Worm (Caenorhabditis elegans) whole organism, young adult: ENCODE results near the gene F09F7.5.

Experiments used
- B0261.1 ChIP-seq: sonication (generic microtip); optimal IDR thresholded peaks from 2 replicates; lab custom pipeline; 2016; ENCODE audit warnings: mild to moderate bottlenecking, missing genetic modification characterization, moderate library complexity, missing compliant biosample characterization
- C17E4.6 ChIP-seq: fragments of 200-800 bp; sonication (Bioruptor generic); IDR thresholded peaks from 2 replicates; pipeline ENCODE4 v1.3.6; 2022; ENCODE audit warnings: missing genetic modification reagents, missing genetic modification characterization, missing compliant biosample characterization
- F33H1.4 ChIP-seq: fragments of 200-800 bp; sonication (Bioruptor generic); IDR thresholded peaks from 2 replicates; pipeline ENCODE4 v1.3.6; 2022; ENCODE audit warnings: missing genetic modification reagents, missing genetic modification characterization, missing compliant biosample characterization
- F37B4.10 ChIP-seq: fragments of 200-800 bp; sonication (Bioruptor generic); IDR thresholded peaks from 2 replicates; pipeline ENCODE4 v1.3.6; 2022; ENCODE audit warnings: missing genetic modification characterization, missing compliant biosample characterization
- F57A8.1 ChIP-seq: fragments of 200-800 bp; sonication (Bioruptor generic); optimal IDR thresholded peaks from 2 replicates; lab custom pipeline; 2018; ENCODE audit warnings: mild to moderate bottlenecking, missing genetic modification characterization, moderate library complexity, missing compliant biosample characterization
- Y67H2A.10 ChIP-seq: fragments of 200-800 bp; sonication (Bioruptor generic); conservative IDR thresholded peaks from 2 replicates; pipeline ENCODE4 v1.3.6; 2022; ENCODE audit warnings: missing genetic modification reagents, missing genetic modification characterization, missing compliant biosample characterization
- atf-7 ChIP-seq: sonication (generic microtip); optimal IDR thresholded peaks from 2 replicates; lab custom pipeline; 2017; ENCODE audit warnings: mild to moderate bottlenecking, missing genetic modification characterization, missing compliant biosample characterization
- bed-1 ChIP-seq: fragments of 200-800 bp; sonication (Bioruptor generic); IDR thresholded peaks from 2 replicates; pipeline ENCODE4 v1.3.6; 2022; ENCODE audit warnings: missing genetic modification reagents, missing genetic modification characterization, missing compliant biosample characterization
- cebp-1 ChIP-seq, 2 experiments: fragments of 200-800 bp in 1 of 2; sonication (Bioruptor generic) in 1 of 2; sonication (generic microtip) in 1 of 2; IDR thresholded peaks in 1 of 2; optimal IDR thresholded peaks in 1 of 2; 2 replicates each; pipeline versions ENCODE4 v1.3.6 to Lab custom; 2017 to 2022; ENCODE audit warnings: missing compliant biosample characterization in 2 of 2, missing genetic modification characterization in 2 of 2, mild to moderate bottlenecking in 1 of 2, missing genetic modification reagents in 1 of 2, moderate library complexity in 1 of 2
- ceh-100 ChIP-seq: fragments of 200-800 bp; sonication (Bioruptor generic); IDR thresholded peaks from 2 replicates; pipeline ENCODE4 v1.3.6; 2022; ENCODE audit warnings: missing genetic modification reagents, missing genetic modification characterization, missing compliant biosample characterization
- ceh-40 ChIP-seq: fragments of 200-800 bp; sonication (Bioruptor generic); IDR thresholded peaks from 2 replicates; pipeline ENCODE4 v1.3.6; 2022; ENCODE audit warnings: missing genetic modification characterization, missing compliant biosample characterization
- ceh-58 ChIP-seq: fragments of 200-800 bp; sonication (Bioruptor generic); IDR thresholded peaks from 2 replicates; pipeline ENCODE4 v1.3.6; 2022; ENCODE audit warnings: missing genetic modification characterization, missing compliant biosample characterization
- ceh-79 ChIP-seq: sonication (generic microtip); optimal IDR thresholded peaks from 2 replicates; lab custom pipeline; 2017; ENCODE audit warnings: mild to moderate bottlenecking, missing genetic modification characterization, missing compliant biosample characterization
- dpff-1 ChIP-seq: sonication (generic microtip); optimal IDR thresholded peaks from 2 replicates; lab custom pipeline; 2017; ENCODE audit warnings: mild to moderate bottlenecking, missing genetic modification characterization, missing compliant biosample characterization
- efl-1 ChIP-seq: fragments of 150-350 bp; optimal IDR thresholded peaks from 2 replicates; lab custom pipeline; 2014; ENCODE audit warnings: missing biosample characterization, missing genetic modification reagents, missing genetic modification characterization
- ets-4 ChIP-seq: fragments of 200-800 bp; sonication (Bioruptor generic); optimal IDR thresholded peaks from 2 replicates; lab custom pipeline; 2018; ENCODE audit warnings: mild to moderate bottlenecking, missing genetic modification characterization, missing compliant biosample characterization
- fkh-3 ChIP-seq: sonication (generic microtip); optimal IDR thresholded peaks from 2 replicates; lab custom pipeline; 2016; ENCODE audit warnings: mild to moderate bottlenecking, missing genetic modification characterization, missing compliant biosample characterization
- hlh-26 ChIP-seq: fragments of 200-800 bp; sonication (Bioruptor generic); conservative IDR thresholded peaks from 2 replicates; pipeline ENCODE4 v1.3.6; 2022; ENCODE audit warnings: missing genetic modification reagents, missing genetic modification characterization, missing compliant biosample characterization
- hrde-1 ChIP-seq: sonication (generic microtip); optimal IDR thresholded peaks from 2 replicates; lab custom pipeline; 2016; ENCODE audit warnings: missing genetic modification characterization, mild to moderate bottlenecking, missing compliant biosample characterization, moderate library complexity, missing genotype, missing genetic modification reagents, borderline replicate concordance
- hsf-1 ChIP-seq: fragments of 200-800 bp; sonication (Bioruptor generic); IDR thresholded peaks from 2 replicates; pipeline ENCODE4 v1.3.6; 2022; ENCODE audit warnings: missing genetic modification reagents, missing genetic modification characterization, missing compliant biosample characterization
- lin-26 ChIP-seq: fragments of 200-800 bp; sonication (Bioruptor generic); IDR thresholded peaks from 2 replicates; pipeline ENCODE4 v1.3.6; 2022; ENCODE audit warnings: missing genetic modification reagents, missing genetic modification characterization, missing compliant biosample characterization
- lin-35 ChIP-seq, 3 experiments: fragments of 150-350 bp in 2 of 3; sonication (generic microtip) in 1 of 3; optimal IDR thresholded peaks; 2 replicates each; lab custom pipeline; 2014 to 2018; ENCODE audit warnings: missing biosample characterization in 3 of 3, missing genetic modification characterization in 3 of 3, missing genetic modification reagents in 3 of 3
- madf-6 ChIP-seq: fragments of 200-800 bp; sonication (Bioruptor generic); IDR thresholded peaks from 2 replicates; pipeline ENCODE4 v1.3.6; 2022; ENCODE audit warnings: missing genetic modification reagents, missing genetic modification characterization, missing compliant biosample characterization
- mcd-1 ChIP-seq: fragments of 200-800 bp; sonication (Bioruptor generic); IDR thresholded peaks from 2 replicates; pipeline ENCODE4 v1.3.6; 2022; ENCODE audit warnings: missing genetic modification reagents, missing genetic modification characterization, missing compliant biosample characterization
- mel-28 ChIP-seq: sonication (generic microtip); optimal IDR thresholded peaks from 2 replicates; lab custom pipeline; 2016; ENCODE audit warnings: borderline replicate concordance, mild to moderate bottlenecking, missing genetic modification characterization, missing compliant biosample characterization
- nfya-1 ChIP-seq: sonication (generic microtip); optimal IDR thresholded peaks from 2 replicates; lab custom pipeline; 2017; ENCODE audit warnings: antibody characterized with exemption, missing compliant biosample characterization, missing genetic modification characterization, borderline replicate concordance; ENCODE audit not compliant: insufficient read depth
- nfyb-1 ChIP-seq: fragments of 200-800 bp; sonication (Bioruptor generic); IDR thresholded peaks from 2 replicates; pipeline ENCODE4 v1.3.6; 2022; ENCODE audit warnings: missing genetic modification reagents, missing genetic modification characterization, missing compliant biosample characterization
- nhr-179 ChIP-seq: sonication (generic microtip); optimal IDR thresholded peaks from 2 replicates; lab custom pipeline; 2016; ENCODE audit warnings: mild to moderate bottlenecking, missing genetic modification characterization, missing compliant biosample characterization
- pbrm-1 ChIP-seq: fragments of 200-800 bp; sonication (Bioruptor generic); IDR thresholded peaks from 2 replicates; pipeline ENCODE4 v1.3.6; 2022; ENCODE audit warnings: missing genetic modification reagents, missing genetic modification characterization, missing compliant biosample characterization
- snpc-3.4 ChIP-seq: sonication (generic microtip); optimal IDR thresholded peaks from 2 replicates; lab custom pipeline; 2017; ENCODE audit warnings: missing genetic modification characterization, mild to moderate bottlenecking, missing compliant biosample characterization, antibody characterized with exemption, moderate library complexity, missing genotype, missing genetic modification reagents
- tbp1 ChIP-seq: fragments of 200-800 bp; sonication (Bioruptor generic); optimal IDR thresholded peaks from 2 replicates; lab custom pipeline; 2018; ENCODE audit warnings: mild to moderate bottlenecking, missing genetic modification characterization, missing compliant biosample characterization
- zfh-2 ChIP-seq: fragments of 200-800 bp; sonication (Bioruptor generic); conservative IDR thresholded peaks from 2 replicates; pipeline ENCODE4 v1.3.6; 2022; ENCODE audit warnings: missing genetic modification reagents, missing genetic modification characterization, missing compliant biosample characterization
- ztf-18 ChIP-seq: sonication (generic microtip); optimal IDR thresholded peaks from 2 replicates; lab custom pipeline; 2016; ENCODE audit warnings: missing genotype, mild to moderate bottlenecking, missing genetic modification characterization, missing compliant biosample characterization

Gene F09F7.5

DNA sequence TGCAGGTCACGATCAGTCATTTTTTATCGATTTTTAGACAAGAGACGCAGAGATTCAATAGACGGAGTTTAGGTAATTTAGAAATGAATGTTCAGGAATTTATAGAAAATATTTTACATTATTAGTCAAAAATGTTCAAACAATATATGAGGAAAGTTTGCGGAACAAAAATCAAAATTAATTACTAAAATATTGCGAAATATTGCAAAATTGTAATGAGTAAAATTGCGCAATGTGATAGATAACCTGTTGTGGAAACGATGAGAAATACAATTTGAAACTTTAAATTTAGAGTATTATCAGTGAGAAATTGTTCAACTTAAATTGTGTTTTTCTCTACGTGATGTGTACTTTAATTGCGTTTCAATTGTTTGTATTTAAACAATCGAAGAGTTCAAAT lies 34.3 kb downstream of the F09F7.5 start, which contains the start of gene F56D2.5:
Gene F56D2.5 (minus strand): TSS at position 371 of the 400 bp plus-strand sequence.
- TF ChIP-seq hsf-1 (GFP tag; lab: Robert Waterston, UW), result no peak
- TF ChIP-seq lin-26 (GFP tag; lab: Robert Waterston, UW), result no peak
- TF ChIP-seq cebp-1 (GFP tag; IDR thresholded peaks at IDR 0.05; lab: Robert Waterston, UW), result peak; percentile 93
- peak; percentile 97 for TF ChIP-seq cebp-1 (tag; optimal IDR thresholded peaks at IDR 0.05; lab: Kevin White, UChicago)
- no peak for TF ChIP-seq snpc-3.4 (tag; lab: Kevin White, UChicago)

ce11 chrIII:5582766-5583165 lies 36.0 kb downstream of the F09F7.5 start, which contains the start of the genes F56D2.8 and uev-2:
F56D2.8 (minus strand) TSS chrIII:5582866.
uev-2 (plus strand) TSS chrIII:5583125.
- TF ChIP-seq hrde-1 (tag; lab: Kevin White, UChicago) (no peak), nfyb-1 (GFP tag; lab: Robert Waterston, UW) (no peak), ets-4 (GFP tag; lab: Kevin White, UChicago) (no peak), F57A8.1 (GFP tag; lab: Kevin White, UChicago) (no peak), fkh-3 (tag; lab: Kevin White, UChicago) (no peak), C17E4.6 (GFP tag; lab: Robert Waterston, UW) (no peak), ceh-79 (no peak), pbrm-1 (no peak), nhr-179 (no peak), madf-6 (GFP tag; lab: Robert Waterston, UW) (no peak), hsf-1 (GFP tag; lab: Robert Waterston, UW) (no peak), dpff-1 (no peak), bed-1 (no peak), F33H1.4 (no peak), nfya-1 (tag; lab: Kevin White, UChicago) (no peak), ceh-100 (no peak), hlh-26 (no peak), mcd-1 (GFP tag; lab: Robert Waterston, UW) (no peak)

DNA sequence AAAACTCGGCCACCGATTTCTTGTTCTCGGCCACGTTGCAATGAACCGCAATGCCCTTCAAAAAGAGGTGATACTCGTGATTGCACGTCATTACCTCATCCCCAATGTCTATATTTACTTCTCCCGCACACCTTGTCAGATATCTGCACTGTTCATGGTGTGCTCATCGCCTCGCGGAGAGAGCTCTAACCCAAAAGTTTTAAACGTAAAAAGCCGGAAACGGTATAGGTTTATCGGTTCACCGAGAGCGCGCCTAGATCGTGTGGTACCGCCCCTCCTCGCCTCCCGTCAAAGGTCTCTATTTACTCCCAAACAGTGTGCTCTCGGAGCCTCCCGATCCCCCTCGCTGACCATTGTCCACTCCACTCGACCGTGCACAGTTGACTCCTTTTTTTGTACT lies 37.9 kb downstream of the F09F7.5 start, which contains the start of gene F56D2.3:
Gene F56D2.3 (plus strand): TSS at position 301 of the 400 bp plus-strand sequence.
- TF ChIP-seq ceh-58 (GFP tag; lab: Robert Waterston, UW) (0 out of 2 replicates have a peak, but pooled peaks have one; percentile 9), nfyb-1 (GFP tag; lab: Robert Waterston, UW) (no peak), zfh-2 (peak; percentile 35; the same call in 1 of the 2 replicates), B0261.1 (no peak)

- TF ChIP-seq nfya-1 (tag; lab: Kevin White, UChicago) (no peak), F37B4.10 (GFP tag; lab: Robert Waterston, UW) (0 out of 2 replicates have a peak, but pooled peaks have one; percentile 67), pbrm-1 (no peak), atf-7 (no peak), hsf-1 (GFP tag; lab: Robert Waterston, UW) (no peak), ztf-18 (tag; lab: Kevin White, UChicago) (no peak), ceh-40 (GFP tag; lab: Robert Waterston, UW) (no peak), mel-28 (tag; lab: Kevin White, UChicago) (no peak)
These were observed 38.9 kb downstream of the F09F7.5 start for ce11 chrIII:5585711-5586110.

ce11 chrIII:5586925-5587324 lies 40.1 kb downstream of the F09F7.5 start, which contains the start of gene F56D2.2:
F56D2.2 (plus strand) TSS chrIII:5587263.
- TF ChIP-seq lin-35 (GFP tag; optimal IDR thresholded peaks at IDR 0.05; lab: Kevin White, UChicago) (peak in 1 of 3 experiments; percentile 9), Y67H2A.10 (GFP tag; lab: Robert Waterston, UW) (no peak), tbp1 (no peak), efl-1 (GFP tag; lab: Kevin White, UChicago) (peak; percentile 45)
